Worm (Caenorhabditis elegans): ENCODE results near the gene ZK1055.7.

Gene ZK1055.7

DNA sequence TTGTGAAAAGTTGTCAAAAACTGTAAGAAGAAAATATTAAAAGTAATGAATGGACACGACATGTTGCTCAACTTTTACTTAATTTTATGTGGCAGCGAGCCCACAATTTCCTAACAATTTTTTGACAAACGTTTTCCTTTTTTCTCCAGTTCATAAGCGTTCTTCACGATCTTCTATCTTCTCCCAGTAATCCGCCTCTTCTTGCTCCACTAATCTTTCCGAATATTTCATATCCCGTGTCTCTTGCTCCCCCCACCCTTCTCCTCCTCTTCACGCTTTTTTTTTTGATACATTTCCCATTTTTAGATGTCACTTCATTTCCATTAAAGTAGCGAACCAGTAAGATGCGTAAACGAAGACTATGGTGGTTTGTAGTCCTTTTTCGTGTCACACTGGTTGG lies 27.8 kb upstream of the ZK1055.7 start, which contains the start of gene scd-2:
Gene scd-2 (plus strand): TSS at position 301 of the 400 bp plus-strand sequence.
- TF ChIP-seq zag-1 (tag; optimal IDR thresholded peaks at IDR 0.05) (no peak), lir-3 (tag; optimal IDR thresholded peaks at IDR 0.05; ENCODE audit: poor library complexity) (no peak), ceh-88 (GFP tag; IDR thresholded peaks at IDR 0.05) (no peak), sup-37 (GFP tag; optimal IDR thresholded peaks at IDR 0.05) (no peak), ceh-90 (tag; optimal IDR thresholded peaks at IDR 0.05) (no peak), snu-23 (GFP tag; optimal IDR thresholded peaks at IDR 0.05) (no peak), tbx-2 (tag; optimal IDR thresholded peaks at IDR 0.05) (no peak), nhr-19 (GFP tag; conservative IDR thresholded peaks at IDR 0.05) (no peak), egl-27 (tag; optimal IDR thresholded peaks at IDR 0.05) (no peak), lin-14 (GFP tag; optimal IDR thresholded peaks at IDR 0.05) (no peak)

DNA sequence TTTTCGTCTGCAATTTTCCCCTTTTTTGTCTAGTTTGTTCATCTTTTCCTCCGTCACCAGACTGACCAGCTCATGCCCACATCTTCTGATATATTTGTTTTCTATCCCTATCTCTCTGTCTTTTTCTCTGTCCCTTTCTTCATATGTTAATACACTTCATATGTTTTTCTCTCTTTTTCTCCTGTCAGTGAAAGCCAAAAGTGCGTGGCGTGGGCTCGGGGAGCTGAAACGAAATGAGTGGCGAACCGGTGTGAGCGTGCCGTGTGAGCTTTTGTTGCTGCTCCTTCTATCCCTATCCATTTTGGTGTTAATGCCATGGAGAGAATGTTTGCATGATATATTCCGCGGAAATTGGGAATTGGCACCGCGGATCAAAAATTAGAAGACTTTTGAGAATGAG lies 26.7 kb upstream of the ZK1055.7 start:
- TF ChIP-seq fos-1 (tag; optimal IDR thresholded peaks at IDR 0.05) (no peak), dsc-1 (tag; optimal IDR thresholded peaks at IDR 0.05) (peak; percentile 35), lin-13 (GFP tag; optimal IDR thresholded peaks at IDR 0.05) (no peak), nhr-28 (tag; optimal IDR thresholded peaks at IDR 0.05) (no peak), nhr-20 (tag; optimal IDR thresholded peaks at IDR 0.05) (no peak), ceh-8 (GFP tag; optimal IDR thresholded peaks at IDR 0.05) (no peak), ceh-88 (GFP tag; IDR thresholded peaks at IDR 0.05) (no peak), pag-3 (tag; optimal IDR thresholded peaks at IDR 0.05; ENCODE audit: borderline replicate concordance, insufficient read depth) (no peak), nhr-47 (tag; optimal IDR thresholded peaks at IDR 0.05) (no peak), lsy-2 (tag; optimal IDR thresholded peaks at IDR 0.05) (peak in 1 of 2 experiments; percentile 2), nhr-85 (tag) (no peak), hlh-17 (GFP tag; optimal IDR thresholded peaks at IDR 0.05; ENCODE audit: borderline replicate concordance) (no peak), sptf-1 (tag; optimal IDR thresholded peaks at IDR 0.05) (no peak), egl-27 (tag; optimal IDR thresholded peaks at IDR 0.05) (no peak), unc-86 (tag; optimal IDR thresholded peaks at IDR 0.05) (peak; percentile 2), lin-14 (GFP tag; optimal IDR thresholded peaks at IDR 0.05) (peak; percentile 34), fkh-8 (tag; optimal IDR thresholded peaks at IDR 0.05) (peak; percentile 67), ztf-4 (tag; optimal IDR thresholded peaks at IDR 0.05) (no peak), tlp-1 (tag; optimal IDR thresholded peaks at IDR 0.05) (no peak), elt-3 (tag; optimal IDR thresholded peaks at IDR 0.05) (no peak), unc-62 (GFP tag; optimal IDR thresholded peaks at IDR 0.05) (no peak), ama-1 (optimal IDR thresholded peaks at IDR 0.05) (no peak), isw-1 (GFP tag; IDR thresholded peaks at IDR 0.05) (no peak), ceh-82 (tag; optimal IDR thresholded peaks at IDR 0.05) (peak in 1 of 3 experiments; percentile 24), nhr-90 (tag; optimal IDR thresholded peaks at IDR 0.05; ENCODE audit: poor library complexity) (no peak), lin-15B (tag; optimal IDR thresholded peaks at IDR 0.05) (no peak)

DNA sequence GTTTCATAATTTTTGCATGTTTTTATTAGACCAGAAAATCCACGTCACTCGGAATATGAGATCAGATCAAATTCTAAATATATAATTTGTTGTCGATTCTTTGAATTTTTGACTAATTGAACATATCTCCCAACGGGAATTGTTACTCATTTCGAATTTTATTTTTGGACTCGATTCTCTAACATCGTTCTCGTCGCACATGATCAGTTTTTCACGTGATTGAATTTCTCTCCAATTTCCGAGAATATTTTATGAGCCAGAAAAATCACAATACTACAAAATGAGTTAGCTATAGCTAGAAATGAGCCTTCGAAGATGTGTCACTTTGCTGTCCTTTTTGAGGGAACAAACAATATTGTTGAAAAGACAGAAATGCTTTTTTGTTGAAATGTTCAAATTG lies 25.6 kb upstream of the ZK1055.7 start:
- no peak for TF ChIP-seq ets-5 (GFP tag; IDR thresholded peaks at IDR 0.05)
- TF ChIP-seq grh-1 (GFP tag; IDR thresholded peaks at IDR 0.05), result no peak
- peak; percentile 37 for TF ChIP-seq mef-2 (tag; optimal IDR thresholded peaks at IDR 0.05)
- TF ChIP-seq egl-27 (tag; optimal IDR thresholded peaks at IDR 0.05), result no peak
- TF ChIP-seq fkh-8 (tag; optimal IDR thresholded peaks at IDR 0.05), result peak; percentile 97
- no peak for TF ChIP-seq nhr-90 (tag; optimal IDR thresholded peaks at IDR 0.05; ENCODE audit: poor library complexity)
- TF ChIP-seq fkh-4 (tag; optimal IDR thresholded peaks at IDR 0.05; ENCODE audit: borderline replicate concordance), result peak; percentile 14
- no peak for TF ChIP-seq ceh-63 (GFP tag; optimal IDR thresholded peaks at IDR 0.05)
- no peak for TF ChIP-seq irx-1 (tag; optimal IDR thresholded peaks at IDR 0.05)
- TF ChIP-seq aha-1 (tag; optimal IDR thresholded peaks at IDR 0.05), result no peak
- no peak for TF ChIP-seq vab-15 (tag; optimal IDR thresholded peaks at IDR 0.05)
- TF ChIP-seq efl-1 (optimal IDR thresholded peaks at IDR 0.05), result no peak
- no peak for TF ChIP-seq efl-1 (GFP tag; optimal IDR thresholded peaks at IDR 0.05 in 1 of 2)
- TF ChIP-seq nhr-85 (tag), result no peak
- no peak for TF ChIP-seq ztf-11 (tag; optimal IDR thresholded peaks at IDR 0.05)
- TF ChIP-seq dpl-1 (GFP tag; optimal IDR thresholded peaks at IDR 0.05), result no peak
- TF ChIP-seq sptf-1 (tag; optimal IDR thresholded peaks at IDR 0.05), result no peak
- no peak for TF ChIP-seq nhr-84 (tag; optimal IDR thresholded peaks at IDR 0.05)
- 0 out of 2 replicates have a peak, but pooled peaks have one; percentile 22 for TF ChIP-seq mab-9 (GFP tag; IDR thresholded peaks at IDR 0.05)
- TF ChIP-seq mep-1 (tag; optimal IDR thresholded peaks at IDR 0.05), result peak; percentile 10
- peak; percentile 21 for TF ChIP-seq xbp-1 (tag; optimal IDR thresholded peaks at IDR 0.05)
- TF ChIP-seq dsc-1 (tag; optimal IDR thresholded peaks at IDR 0.05), result peak; percentile 88
- TF ChIP-seq fkh-10 (GFP tag; optimal IDR thresholded peaks at IDR 0.05), result no peak
- no peak for TF ChIP-seq snpc-4 (tag; optimal IDR thresholded peaks at IDR 0.05)
